Worm (Caenorhabditis elegans) whole organism, L1 larva: Measurements from ENCODE around the gene nduf-9.

Experiments used
- F16B12.6 ChIP-seq: fragments of 150-350 bp; optimal IDR thresholded peaks from 2 replicates; lab custom pipeline; 2014; ENCODE audit warnings: missing biosample characterization, missing genetic modification characterization
- aha-1 ChIP-seq: fragments of 150-350 bp; optimal IDR thresholded peaks from 2 replicates; lab custom pipeline; 2014; ENCODE audit warnings: missing biosample characterization, missing genetic modification characterization
- ama-1 ChIP-seq: fragments of 150-350 bp; optimal IDR thresholded peaks from 2 replicates; lab custom pipeline; 2014
- blmp-1 ChIP-seq: fragments of 150-350 bp; optimal IDR thresholded peaks from 2 replicates; lab custom pipeline; 2014; ENCODE audit warnings: missing biosample characterization, missing genetic modification characterization
- ceh-63 ChIP-seq: fragments of 200-800 bp; sonication (Bioruptor generic); optimal IDR thresholded peaks from 2 replicates; lab custom pipeline; 2018; ENCODE audit warnings: mild to moderate bottlenecking, missing genetic modification characterization, missing compliant biosample characterization
- ceh-88 ChIP-seq: fragments of 200-800 bp; sonication (Bioruptor generic); IDR thresholded peaks from 2 replicates; pipeline ENCODE4 v1.3.6; 2022; ENCODE audit warnings: missing genetic modification characterization, missing compliant biosample characterization
- ceh-90 ChIP-seq: sonication (generic microtip); optimal IDR thresholded peaks from 2 replicates; lab custom pipeline; 2016; ENCODE audit warnings: missing genetic modification characterization, missing compliant biosample characterization
- ces-1 ChIP-seq: fragments of 150-350 bp; optimal IDR thresholded peaks from 2 replicates; lab custom pipeline; 2014; ENCODE audit warnings: missing biosample characterization, missing genetic modification reagents, missing genetic modification characterization
- efl-1 ChIP-seq, 4 experiments: fragments of 150-350 bp; optimal IDR thresholded peaks in 3 of 4; peaks in 1 of 4; 1 replicate in 1 of 4; 2 replicates in 3 of 4; lab custom pipeline; 2014; ENCODE audit warnings: missing biosample characterization in 2 of 4, missing genetic modification characterization in 2 of 4, missing genetic modification reagents in 2 of 4
- egl-13 ChIP-seq: sonication (generic microtip); optimal IDR thresholded peaks from 2 replicates; lab custom pipeline; 2016; ENCODE audit warnings: missing genotype, missing genetic modification reagents, missing genetic modification characterization, missing compliant biosample characterization
- egl-27 ChIP-seq, 2 experiments: fragments of 150-350 bp in 1 of 2; sonication (generic microtip); optimal IDR thresholded peaks; 3 replicates each; lab custom pipeline; 2017 to 2018; ENCODE audit warnings: missing biosample characterization in 2 of 2, missing genetic modification characterization in 2 of 2, missing genetic modification reagents in 2 of 2
- elt-2 ChIP-seq: sonication (generic microtip); optimal IDR thresholded peaks from 2 replicates; lab custom pipeline; 2016; ENCODE audit warnings: missing genetic modification characterization, mild to moderate bottlenecking, inconsistent platforms, missing compliant biosample characterization, missing genetic modification reagents
- fkh-4 ChIP-seq: sonication (generic microtip); optimal IDR thresholded peaks from 2 replicates; lab custom pipeline; 2016; ENCODE audit warnings: missing compliant biosample characterization, missing genetic modification characterization, borderline replicate concordance
- hlh-17 ChIP-seq: fragments of 200-800 bp; sonication (Bioruptor generic); optimal IDR thresholded peaks from 2 replicates; lab custom pipeline; 2018; ENCODE audit warnings: missing genetic modification characterization, mild to moderate bottlenecking, missing compliant biosample characterization, moderate library complexity, borderline replicate concordance
- hlh-4 ChIP-seq: sonication (generic microtip); optimal IDR thresholded peaks from 2 replicates; lab custom pipeline; 2016; ENCODE audit warnings: mild to moderate bottlenecking, missing genetic modification characterization, missing compliant biosample characterization
- hpl-2 ChIP-seq: fragments of 150-350 bp; optimal IDR thresholded peaks from 2 replicates; lab custom pipeline; 2014; ENCODE audit warnings: missing biosample characterization, missing genetic modification reagents, missing genetic modification characterization
- jun-1 ChIP-seq: fragments of 150-350 bp; optimal IDR thresholded peaks from 2 replicates; lab custom pipeline; 2014; ENCODE audit warnings: missing biosample characterization, missing genetic modification reagents, missing genetic modification characterization
- lin-13 ChIP-seq: fragments of 150-350 bp; optimal IDR thresholded peaks from 2 replicates; lab custom pipeline; 2014; ENCODE audit warnings: missing biosample characterization, missing genetic modification reagents, missing genetic modification characterization
- lin-14 ChIP-seq: fragments of 200-800 bp; sonication (Bioruptor generic); optimal IDR thresholded peaks from 2 replicates; lab custom pipeline; 2018; ENCODE audit warnings: mild to moderate bottlenecking, missing genetic modification characterization, moderate library complexity, missing compliant biosample characterization
- lin-15B ChIP-seq: fragments of 150-350 bp; sonication (generic microtip); optimal IDR thresholded peaks from 3 replicates; lab custom pipeline; 2014; ENCODE audit warnings: missing biosample characterization, missing genetic modification characterization
- lin-35 ChIP-seq, 2 experiments: fragments of 150-350 bp; optimal IDR thresholded peaks; 2 replicates each; lab custom pipeline; 2014; ENCODE audit warnings: missing biosample characterization in 2 of 2, missing genetic modification characterization in 2 of 2, missing genetic modification reagents in 2 of 2
- lin-39 ChIP-seq: fragments of 150-350 bp; optimal IDR thresholded peaks from 2 replicates; lab custom pipeline; 2014; ENCODE audit warnings: missing biosample characterization, missing genetic modification reagents, missing genetic modification characterization
- lsy-2 ChIP-seq, 2 experiments: fragments of 150-350 bp; optimal IDR thresholded peaks; 2 replicates each; lab custom pipeline; 2014; ENCODE audit warnings: missing biosample characterization in 2 of 2, missing genetic modification characterization in 2 of 2
- mab-9 ChIP-seq: fragments of 200-800 bp; sonication (Bioruptor generic); IDR thresholded peaks from 2 replicates; pipeline ENCODE4 v1.3.6; 2022; ENCODE audit warnings: missing genetic modification reagents, missing genetic modification characterization, missing compliant biosample characterization
- mdl-1 ChIP-seq, 2 experiments: fragments of 150-350 bp; optimal IDR thresholded peaks; 2 replicates each; lab custom pipeline; 2014 to 2017; ENCODE audit warnings: missing biosample characterization in 2 of 2, missing genetic modification characterization in 2 of 2, inconsistent platforms in 1 of 2
- mep-1 ChIP-seq: fragments of 150-350 bp; optimal IDR thresholded peaks from 2 replicates; lab custom pipeline; 2014; ENCODE audit warnings: missing biosample characterization, missing genetic modification characterization
- nhr-12 ChIP-seq: sonication (generic microtip); optimal IDR thresholded peaks from 2 replicates; lab custom pipeline; 2017; ENCODE audit warnings: missing biosample characterization, missing genetic modification characterization
- nhr-19 ChIP-seq: fragments of 200-800 bp; sonication (Bioruptor generic); conservative IDR thresholded peaks from 2 replicates; pipeline ENCODE4 v1.3.6; 2022; ENCODE audit warnings: missing genetic modification characterization, missing compliant biosample characterization
- nhr-71 ChIP-seq: sonication (generic microtip); optimal IDR thresholded peaks from 2 replicates; lab custom pipeline; 2016; ENCODE audit warnings: mild to moderate bottlenecking, missing genetic modification characterization, moderate library complexity, missing compliant biosample characterization
- nhr-77 ChIP-seq: fragments of 150-350 bp; optimal IDR thresholded peaks from 2 replicates; lab custom pipeline; 2014; ENCODE audit warnings: missing biosample characterization, missing genetic modification characterization
- nhr-84 ChIP-seq: sonication (generic microtip); optimal IDR thresholded peaks from 2 replicates; lab custom pipeline; 2017; ENCODE audit warnings: missing biosample characterization, missing genetic modification characterization
- nhr-85 ChIP-seq: sonication (generic microtip); peaks from one replicate; lab custom pipeline; 2016; ENCODE audit warnings: missing genetic modification characterization, inconsistent platforms, missing compliant biosample characterization
- pag-3 ChIP-seq: sonication (generic microtip); optimal IDR thresholded peaks from 2 replicates; lab custom pipeline; 2017; ENCODE audit warnings: missing genetic modification characterization, mild to moderate bottlenecking, missing compliant biosample characterization, antibody characterized with exemption, borderline replicate concordance; ENCODE audit not compliant: insufficient read depth
- rnt-1 ChIP-seq: sonication (generic microtip); optimal IDR thresholded peaks from 2 replicates; lab custom pipeline; 2016; ENCODE audit warnings: mild to moderate bottlenecking, missing genetic modification characterization, moderate library complexity, missing compliant biosample characterization
- snpc-4 ChIP-seq: fragments of 150-350 bp; optimal IDR thresholded peaks from 2 replicates; lab custom pipeline; 2014; ENCODE audit warnings: missing biosample characterization, missing genetic modification characterization
- snu-23 ChIP-seq: sonication (generic microtip); optimal IDR thresholded peaks from 2 replicates; lab custom pipeline; 2016; ENCODE audit warnings: missing genetic modification characterization, missing compliant biosample characterization
- sup-37 ChIP-seq: fragments of 200-800 bp; sonication (Bioruptor generic); optimal IDR thresholded peaks from 2 replicates; lab custom pipeline; 2018; ENCODE audit warnings: mild to moderate bottlenecking, missing genetic modification characterization, missing compliant biosample characterization
- swsn-7 ChIP-seq: sonication (generic microtip); optimal IDR thresholded peaks from 2 replicates; lab custom pipeline; 2016; ENCODE audit warnings: missing genetic modification characterization, missing compliant biosample characterization
- tbx-2 ChIP-seq: sonication (generic microtip); optimal IDR thresholded peaks from 2 replicates; lab custom pipeline; 2016; ENCODE audit warnings: missing genetic modification characterization, missing compliant biosample characterization
- tlp-1 ChIP-seq: fragments of 150-350 bp; optimal IDR thresholded peaks from 2 replicates; lab custom pipeline; 2014; ENCODE audit warnings: missing biosample characterization, missing genetic modification characterization
- unc-130 ChIP-seq: fragments of 150-350 bp; optimal IDR thresholded peaks from 2 replicates; lab custom pipeline; 2017; ENCODE audit warnings: missing biosample characterization, missing genetic modification characterization, inconsistent platforms
- unc-86 ChIP-seq: sonication (generic microtip); optimal IDR thresholded peaks from 2 replicates; lab custom pipeline; 2016; ENCODE audit warnings: missing genetic modification characterization, missing compliant biosample characterization
- unc-98 ChIP-seq: fragments of 200-800 bp; sonication (Bioruptor generic); IDR thresholded peaks from 2 replicates; pipeline ENCODE4 v1.3.6; 2022; ENCODE audit warnings: missing genetic modification characterization, missing compliant biosample characterization
- ztf-4 ChIP-seq: fragments of 150-350 bp; optimal IDR thresholded peaks from 2 replicates; lab custom pipeline; 2014; ENCODE audit warnings: missing biosample characterization, missing genetic modification characterization

The nduf-9 gene

DNA sequence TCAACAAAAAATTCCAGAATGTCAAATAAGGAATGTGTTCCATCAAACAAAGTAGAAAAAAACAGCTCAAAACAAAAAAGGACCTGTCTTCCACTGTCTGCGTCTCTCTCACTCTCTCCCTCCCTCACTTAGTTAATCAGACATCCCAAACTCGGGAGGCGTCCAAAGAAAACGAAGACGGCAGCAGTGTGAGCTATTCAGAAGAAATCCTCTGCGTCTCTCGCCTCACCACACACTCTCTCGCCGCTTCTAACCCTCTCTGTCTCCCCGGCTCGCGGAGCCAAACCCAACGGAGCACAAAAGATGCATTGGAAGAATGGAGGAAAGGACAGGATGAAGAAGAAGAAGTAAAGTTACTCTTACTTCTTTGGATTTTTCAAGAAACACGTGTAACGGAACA, 28.1 kb downstream of the nduf-9 start (continued):
- TF ChIP-seq hpl-2 (GFP tag; lab: Kevin White, UChicago) (no peak), elt-2 (tag; lab: Kevin White, UChicago) (no peak), lin-15B (tag; lab: Kevin White, UChicago) (no peak), unc-130 (tag; lab: Kevin White, UChicago) (no peak), nhr-77 (no peak), lin-35 (GFP tag; optimal IDR thresholded peaks at IDR 0.05; lab: Kevin White, UChicago) (no peak), nhr-85 (tag; lab: Kevin White, UChicago) (no peak), egl-13 (tag; lab: Kevin White, UChicago) (no peak), lin-13 (GFP tag; lab: Kevin White, UChicago) (peak; percentile 16), ceh-88 (GFP tag; lab: Robert Waterston, UW) (no peak), efl-1 (optimal IDR thresholded peaks at IDR 0.05; lab: Kevin White, UChicago) (peak; percentile 37 to 44), efl-1 (GFP tag; optimal IDR thresholded peaks at IDR 0.05 in 1 of 2; lab: Kevin White, UChicago) (no peak), hlh-17 (GFP tag; lab: Kevin White, UChicago) (no peak), nhr-84 (tag; lab: Kevin White, UChicago) (no peak), mep-1 (tag; lab: Kevin White, UChicago) (peak; percentile 29), hlh-4 (tag; lab: Kevin White, UChicago) (no peak), mab-9 (no peak), unc-86 (tag; lab: Kevin White, UChicago) (peak; percentile 83), mdl-1 (tag; optimal IDR thresholded peaks at IDR 0.05; lab: Kevin White, UChicago) (no peak), fkh-4 (tag; lab: Kevin White, UChicago) (no peak), tlp-1 (tag; lab: Kevin White, UChicago) (no peak), ces-1 (GFP tag; lab: Kevin White, UChicago) (no peak), ceh-90 (tag; lab: Kevin White, UChicago) (no peak), egl-27 (tag; optimal IDR thresholded peaks at IDR 0.05; lab: Kevin White, UChicago) (no peak), ztf-4 (tag; lab: Kevin White, UChicago) (no peak), swsn-7 (peak; percentile 50), rnt-1 (tag; lab: Kevin White, UChicago) (no peak), F16B12.6 (tag; lab: Kevin White, UChicago) (no peak), blmp-1 (no peak), tbx-2 (tag; lab: Kevin White, UChicago) (peak; percentile 49), jun-1 (no peak)

ce11 chrIII:3219050-3219449, 29.3 kb downstream of the nduf-9 start, which contains the start of gene frm-8:
Gene frm-8 (minus strand): TSS chrIII:3219150.
- TF ChIP-seq sup-37 (GFP tag; lab: Kevin White, UChicago) (no peak), efl-1 (optimal IDR thresholded peaks at IDR 0.05; lab: Kevin White, UChicago) (no peak), efl-1 (GFP tag; optimal IDR thresholded peaks at IDR 0.05 in 1 of 2; lab: Kevin White, UChicago) (no peak)

- no peak for TF ChIP-seq efl-1 (optimal IDR thresholded peaks at IDR 0.05; lab: Kevin White, UChicago)
- peak in 1 of 2 experiments; percentile 57 for TF ChIP-seq efl-1 (GFP tag; optimal IDR thresholded peaks at IDR 0.05 in 1 of 2; lab: Kevin White, UChicago)
- no peak for TF ChIP-seq nhr-12 (tag; lab: Kevin White, UChicago)
Measured at ce11 chrIII:3203589-3203988, 44.8 kb downstream of the nduf-9 start.

DNA sequence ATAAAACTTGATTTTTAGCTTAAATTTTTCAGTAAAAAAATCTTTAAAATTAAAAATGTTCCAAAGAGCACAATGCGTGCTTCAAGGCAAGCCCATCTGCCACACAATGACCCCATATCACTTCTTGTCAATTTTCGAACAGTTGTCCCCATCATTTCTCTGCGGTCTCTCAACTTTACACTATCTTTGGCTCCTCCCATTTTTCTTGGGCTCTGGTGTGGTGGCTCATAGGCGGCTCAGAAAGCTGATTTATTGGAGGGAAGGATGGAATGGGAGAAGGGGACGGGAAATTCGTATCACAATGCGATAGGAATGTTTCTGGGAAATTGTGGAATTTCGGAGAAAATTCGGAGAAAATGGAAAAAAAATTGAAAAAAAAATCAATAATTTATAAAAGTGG, 47.8 kb downstream of the nduf-9 start:
- TF ChIP-seq unc-98 (GFP tag; lab: Robert Waterston, UW) (0 out of 2 replicates have a peak, but pooled peaks have one; percentile 28), nhr-71 (tag; lab: Kevin White, UChicago) (peak; percentile 41), swsn-7 (no peak), pag-3 (peak; percentile 16), snpc-4 (no peak), ama-1 (no peak), lin-14 (GFP tag; lab: Kevin White, UChicago) (peak; percentile 77), lin-39 (peak; percentile 21), aha-1 (tag; lab: Kevin White, UChicago) (no peak), hlh-4 (tag; lab: Kevin White, UChicago) (no peak), rnt-1 (tag; lab: Kevin White, UChicago) (peak; percentile 77), ceh-63 (GFP tag; lab: Kevin White, UChicago) (no peak), lsy-2 (tag; optimal IDR thresholded peaks at IDR 0.05; lab: Kevin White, UChicago) (peak in 1 of 2 experiments; percentile 10), mep-1 (tag; lab: Kevin White, UChicago) (no peak), nhr-19 (peak; percentile 14), snu-23 (GFP tag; lab: Kevin White, UChicago) (peak; percentile 36), fkh-4 (tag; lab: Kevin White, UChicago) (no peak)
